Worm (Caenorhabditis elegans) whole organism, early embryonic: ENCODE data around the gene str-39.

Experiments
- B0310.2 ChIP-seq: sonication (generic microtip); optimal IDR thresholded peaks from 2 replicates; lab custom pipeline; 2016; ENCODE audit warnings: mild to moderate bottlenecking, missing genetic modification characterization, missing compliant biosample characterization
- F13C5.2 ChIP-seq: sonication (generic microtip); optimal IDR thresholded peaks from 2 replicates; lab custom pipeline; 2017; ENCODE audit warnings: mild to moderate bottlenecking, missing genetic modification characterization, inconsistent platforms, missing compliant biosample characterization
- aly-1 ChIP-seq: sonication (generic microtip); optimal IDR thresholded peaks from 2 replicates; lab custom pipeline; 2016; ENCODE audit warnings: missing genetic modification characterization, missing compliant biosample characterization
- ama-1 ChIP-seq: fragments of 150-350 bp; optimal IDR thresholded peaks from 2 replicates; lab custom pipeline; 2014
- ceh-13 ChIP-seq: fragments of 200-800 bp; sonication (Bioruptor generic); optimal IDR thresholded peaks from 2 replicates; lab custom pipeline; 2018; ENCODE audit warnings: mild to moderate bottlenecking, missing genetic modification characterization, missing compliant biosample characterization
- ceh-36 ChIP-seq: sonication (generic microtip); optimal IDR thresholded peaks from 2 replicates; lab custom pipeline; 2016; ENCODE audit warnings: missing genetic modification characterization, inconsistent platforms, missing compliant biosample characterization
- ets-7 ChIP-seq: sonication (generic microtip); optimal IDR thresholded peaks from 2 replicates; lab custom pipeline; 2016; ENCODE audit warnings: missing genotype, missing genetic modification characterization, missing compliant biosample characterization
- flt-1 ChIP-seq: fragments of 200-800 bp; sonication (Bioruptor generic); IDR thresholded peaks from 2 replicates; pipeline ENCODE4 v1.3.6; 2022; ENCODE audit warnings: missing genetic modification characterization, missing compliant biosample characterization
- hmbx-1 ChIP-seq: sonication (generic microtip); optimal IDR thresholded peaks from 2 replicates; lab custom pipeline; 2016; ENCODE audit warnings: mild to moderate bottlenecking, missing genetic modification characterization, missing compliant biosample characterization
- hmg-4 ChIP-seq: fragments of 200-800 bp; sonication (Bioruptor generic); optimal IDR thresholded peaks from 2 replicates; lab custom pipeline; 2018; ENCODE audit warnings: mild to moderate bottlenecking, missing genetic modification characterization, missing compliant biosample characterization
- hnd-1 ChIP-seq: sonication (generic microtip); optimal IDR thresholded peaks from 2 replicates; lab custom pipeline; 2016; ENCODE audit warnings: missing genetic modification characterization, missing compliant biosample characterization
- pes-1 ChIP-seq: fragments of 200-800 bp; sonication (Bioruptor generic); IDR thresholded peaks from 2 replicates; pipeline ENCODE4 v1.3.6; 2022; ENCODE audit warnings: missing genetic modification reagents, missing genetic modification characterization, missing compliant biosample characterization
- scrt-1 ChIP-seq: fragments of 200-800 bp; sonication (Bioruptor generic); IDR thresholded peaks from 2 replicates; pipeline ENCODE4 v1.3.6; 2022; ENCODE audit warnings: missing genetic modification characterization, missing compliant biosample characterization
- sea-1 ChIP-seq: fragments of 200-800 bp; sonication (Bioruptor generic); conservative IDR thresholded peaks from 2 replicates; pipeline ENCODE4 v1.3.6; 2022; ENCODE audit warnings: missing genetic modification characterization, missing compliant biosample characterization
- tbx-11 ChIP-seq: fragments of 200-800 bp; sonication (Bioruptor generic); IDR thresholded peaks from 2 replicates; pipeline ENCODE4 v1.3.6; 2022; ENCODE audit warnings: missing genetic modification characterization, missing compliant biosample characterization
- tbx-37 ChIP-seq: fragments of 200-800 bp; sonication (Bioruptor generic); conservative IDR thresholded peaks from 2 replicates; pipeline ENCODE4 v1.3.6; 2022; ENCODE audit warnings: missing genetic modification reagents, missing genetic modification characterization, missing compliant biosample characterization
- tra-4 ChIP-seq: sonication (generic microtip); optimal IDR thresholded peaks from 2 replicates; lab custom pipeline; 2017; ENCODE audit warnings: missing genetic modification characterization, missing compliant biosample characterization

The str-39 gene

DNA sequence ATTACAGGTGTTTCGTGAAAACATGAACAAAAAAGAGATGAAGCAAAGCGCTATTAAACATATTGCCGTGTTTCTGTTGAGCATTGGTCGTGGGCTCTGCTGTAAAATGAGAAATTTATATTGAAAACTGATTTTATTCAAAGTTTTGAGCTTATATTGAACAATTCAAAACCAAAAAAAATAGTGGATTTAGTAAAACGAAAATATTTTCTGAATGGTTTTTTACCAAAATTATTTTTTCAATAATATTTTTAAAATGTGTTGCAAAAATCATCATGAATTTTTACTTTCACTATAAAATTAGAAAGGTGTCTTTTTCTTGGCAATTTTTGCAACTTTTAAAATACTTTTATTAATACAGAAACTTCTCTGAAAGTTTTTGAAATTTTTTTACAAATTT, 23.5 kb upstream of the str-39 start, which contains the start of gene C31B8.7:
Gene C31B8.7, minus strand, starts transcription at position 101 of the 400 bp plus-strand sequence.
- no peak for TF ChIP-seq tbx-37 (GFP tag; lab: Robert Waterston, UW)
- TF ChIP-seq hmg-4 (GFP tag; lab: Kevin White, UChicago): no peak
- no peak for TF ChIP-seq ceh-13 (GFP tag; lab: Kevin White, UChicago)
- no peak for TF ChIP-seq ama-1
- TF ChIP-seq hnd-1 (tag; lab: Kevin White, UChicago): no peak
- no peak for TF ChIP-seq F13C5.2 (tag; lab: Kevin White, UChicago)
- TF ChIP-seq flt-1 (GFP tag; lab: Robert Waterston, UW): no peak
- no peak for TF ChIP-seq hmbx-1
- no peak for TF ChIP-seq ets-7 (tag; lab: Kevin White, UChicago)
- no peak for TF ChIP-seq scrt-1 (GFP tag; lab: Robert Waterston, UW)
- no peak for TF ChIP-seq sea-1
- no peak for TF ChIP-seq tbx-11
- TF ChIP-seq tra-4 (tag; lab: Kevin White, UChicago): no peak
- no peak for TF ChIP-seq B0310.2
- no peak for TF ChIP-seq aly-1 (tag; lab: Kevin White, UChicago)
- no peak for TF ChIP-seq ceh-36 (tag; lab: Kevin White, UChicago)
- no peak for TF ChIP-seq pes-1

DNA sequence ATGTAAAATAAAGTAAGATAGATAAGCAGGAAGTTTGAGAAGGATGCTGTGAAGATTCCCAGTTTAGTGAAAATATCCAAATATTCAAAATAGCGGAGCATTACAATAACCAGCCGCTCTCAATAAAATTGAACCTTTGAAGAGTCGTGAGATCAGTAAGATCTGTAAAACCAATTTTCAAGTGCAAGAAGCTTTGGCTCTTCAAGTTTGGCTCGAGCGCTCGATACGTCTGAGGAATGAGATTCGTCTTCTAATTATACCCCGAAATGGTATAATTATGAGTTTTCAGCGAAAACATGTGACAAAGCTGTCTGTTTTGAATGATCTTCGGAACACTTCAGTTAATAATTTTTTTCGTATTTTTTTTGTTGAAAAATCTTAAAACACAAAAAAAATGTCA, 20.2 kb upstream of the str-39 start, which contains the start of gene str-46:
Gene str-46, minus strand, starts transcription at position 101 of the 400 bp plus-strand sequence.
- TF ChIP-seq hmg-4 (GFP tag; lab: Kevin White, UChicago): no peak
- no peak for TF ChIP-seq ceh-13 (GFP tag; lab: Kevin White, UChicago)
- no peak for TF ChIP-seq ama-1
- TF ChIP-seq hmbx-1: no peak
- no peak for TF ChIP-seq scrt-1 (GFP tag; lab: Robert Waterston, UW)
- no peak for TF ChIP-seq tbx-11
- TF ChIP-seq flt-1 (GFP tag; lab: Robert Waterston, UW): no peak
- TF ChIP-seq ets-7 (tag; lab: Kevin White, UChicago): no peak

DNA sequence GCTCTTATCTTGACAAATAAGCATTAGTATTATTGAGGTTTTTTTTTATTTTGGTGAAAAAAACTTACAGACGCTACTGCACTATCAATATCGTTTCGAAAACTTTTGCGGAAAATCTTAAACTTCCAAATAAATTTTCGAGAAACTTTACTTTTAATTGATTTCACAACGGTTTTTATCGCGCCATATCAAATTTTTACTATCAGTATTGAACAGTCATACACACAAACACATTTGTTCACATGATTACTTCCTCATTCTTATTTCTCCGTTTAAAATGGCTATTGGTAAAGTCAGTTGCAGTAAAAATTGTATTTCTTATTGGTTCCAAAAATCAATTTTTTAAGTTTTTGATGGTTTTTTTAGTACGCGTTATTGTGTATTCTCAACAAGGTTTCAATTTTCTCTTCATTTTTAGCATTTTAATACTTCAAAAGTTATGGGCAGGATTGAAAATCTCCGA, 16.5 kb upstream of the str-39 start, which contains the start of gene pals-32:
Gene pals-32, plus strand, starts transcription at position 413 of the 463 bp plus-strand sequence.
- TF ChIP-seq hnd-1 (tag; lab: Kevin White, UChicago): no peak
- no peak for TF ChIP-seq F13C5.2 (tag; lab: Kevin White, UChicago)
- no peak for TF ChIP-seq sea-1
- TF ChIP-seq tra-4 (tag; lab: Kevin White, UChicago): no peak
- TF ChIP-seq aly-1 (tag; lab: Kevin White, UChicago): no peak
- TF ChIP-seq flt-1 (GFP tag; lab: Robert Waterston, UW): no peak
- TF ChIP-seq B0310.2: no peak
- TF ChIP-seq ets-7 (tag; lab: Kevin White, UChicago): no peak
- TF ChIP-seq ceh-13 (GFP tag; lab: Kevin White, UChicago): no peak
- TF ChIP-seq pes-1: no peak
- TF ChIP-seq hmbx-1: no peak
- TF ChIP-seq scrt-1 (GFP tag; lab: Robert Waterston, UW): no peak
- no peak for TF ChIP-seq tbx-11
- TF ChIP-seq tbx-37 (GFP tag; lab: Robert Waterston, UW): no peak

DNA sequence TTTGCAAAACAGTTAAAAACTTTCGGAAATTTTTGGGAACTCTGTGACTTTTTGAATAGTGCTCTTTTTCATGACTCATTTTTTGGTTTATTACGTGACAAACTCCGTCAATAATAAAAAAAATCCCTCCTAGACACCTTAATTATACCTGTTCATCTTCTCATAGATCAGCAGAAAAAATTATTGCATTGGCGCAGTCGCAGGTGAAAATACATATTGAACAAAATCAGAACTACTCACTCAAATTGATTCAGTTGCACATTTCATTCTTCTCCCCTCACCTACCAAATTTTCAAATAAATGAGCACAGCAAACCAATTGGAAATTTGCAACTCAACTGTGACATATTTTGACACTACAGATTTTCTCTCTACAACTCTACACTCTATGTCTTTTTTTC, 13.3 kb upstream of the str-39 start, which contains the start of gene srh-127:
Gene srh-127, plus strand, starts transcription at position 301 of the 400 bp plus-strand sequence.
- no peak for TF ChIP-seq flt-1 (GFP tag; lab: Robert Waterston, UW)
- TF ChIP-seq pes-1: no peak
- no peak for TF ChIP-seq ceh-36 (tag; lab: Kevin White, UChicago)
- TF ChIP-seq tbx-37 (GFP tag; lab: Robert Waterston, UW): no peak
- TF ChIP-seq tbx-11: no peak
- no peak for TF ChIP-seq tra-4 (tag; lab: Kevin White, UChicago)
- no peak for TF ChIP-seq aly-1 (tag; lab: Kevin White, UChicago)
- TF ChIP-seq ets-7 (tag; lab: Kevin White, UChicago): no peak
- no peak for TF ChIP-seq hmbx-1
- no peak for TF ChIP-seq hmg-4 (GFP tag; lab: Kevin White, UChicago)
- TF ChIP-seq ama-1: no peak
- TF ChIP-seq B0310.2: no peak

DNA sequence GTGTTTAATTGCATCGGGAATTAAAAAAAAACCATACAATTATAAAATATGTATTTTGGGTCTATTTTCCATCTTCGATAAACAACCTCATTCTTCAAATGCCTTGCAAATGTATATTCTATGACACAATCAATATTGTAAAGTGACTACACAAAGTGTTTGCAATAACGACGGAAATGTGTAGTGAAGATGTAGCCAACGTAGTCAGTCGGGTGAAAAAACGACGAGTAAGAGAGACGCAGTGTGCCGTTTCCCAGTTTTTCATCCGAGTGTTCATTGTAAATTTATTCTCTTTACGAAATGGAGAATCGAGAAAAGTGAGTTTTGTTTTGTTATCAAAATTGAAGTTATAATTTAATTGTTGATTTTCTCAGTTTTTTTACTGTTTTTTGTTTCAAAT, 12.2 kb upstream of the str-39 start, which contains the start of gene F37B4.15:
Gene F37B4.15, plus strand, starts transcription at position 301 of the 400 bp plus-strand sequence.
- TF ChIP-seq ama-1 (no peak), hnd-1 (tag; lab: Kevin White, UChicago) (no peak), aly-1 (tag; lab: Kevin White, UChicago) (no peak), B0310.2 (no peak), sea-1 (no peak), flt-1 (GFP tag; lab: Robert Waterston, UW) (no peak), tbx-37 (GFP tag; lab: Robert Waterston, UW) (no peak), scrt-1 (GFP tag; lab: Robert Waterston, UW) (no peak), ceh-36 (tag; lab: Kevin White, UChicago) (no peak), pes-1 (no peak), F13C5.2 (tag; lab: Kevin White, UChicago) (no peak), hmg-4 (GFP tag; lab: Kevin White, UChicago) (no peak), hmbx-1 (no peak), tbx-11 (no peak), tra-4 (tag; lab: Kevin White, UChicago) (no peak)

DNA sequence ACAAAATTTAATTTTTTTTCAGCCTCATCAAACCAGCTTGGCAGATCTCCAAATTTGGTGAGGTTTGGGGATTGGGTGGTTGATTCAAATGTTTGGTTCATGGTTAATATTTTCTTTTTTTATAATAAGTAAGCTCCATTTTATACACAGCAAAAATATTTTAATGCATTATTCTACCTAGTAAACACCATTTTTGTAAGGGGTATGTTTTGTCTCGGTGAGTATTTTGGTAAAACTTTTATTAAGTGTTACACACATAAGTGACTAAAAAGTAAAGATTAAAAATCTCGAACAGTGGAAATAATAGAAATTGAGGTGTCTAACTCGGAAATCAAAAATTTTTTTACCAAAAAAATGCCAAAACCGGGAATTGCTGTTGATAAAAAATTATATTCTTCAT, 9.0 kb upstream of the str-39 start, which contains the start of gene srw-4:
Gene srw-4, minus strand, starts transcription at position 101 of the 400 bp plus-strand sequence.
- TF ChIP-seq pes-1: no peak
- no peak for TF ChIP-seq tbx-11
- no peak for TF ChIP-seq F13C5.2 (tag; lab: Kevin White, UChicago)
- TF ChIP-seq hmg-4 (GFP tag; lab: Kevin White, UChicago): no peak
- no peak for TF ChIP-seq ets-7 (tag; lab: Kevin White, UChicago)
- TF ChIP-seq ceh-36 (tag; lab: Kevin White, UChicago): no peak
- no peak for TF ChIP-seq hnd-1 (tag; lab: Kevin White, UChicago)
- no peak for TF ChIP-seq scrt-1 (GFP tag; lab: Robert Waterston, UW)
- TF ChIP-seq ama-1: no peak
- no peak for TF ChIP-seq hmbx-1

DNA sequence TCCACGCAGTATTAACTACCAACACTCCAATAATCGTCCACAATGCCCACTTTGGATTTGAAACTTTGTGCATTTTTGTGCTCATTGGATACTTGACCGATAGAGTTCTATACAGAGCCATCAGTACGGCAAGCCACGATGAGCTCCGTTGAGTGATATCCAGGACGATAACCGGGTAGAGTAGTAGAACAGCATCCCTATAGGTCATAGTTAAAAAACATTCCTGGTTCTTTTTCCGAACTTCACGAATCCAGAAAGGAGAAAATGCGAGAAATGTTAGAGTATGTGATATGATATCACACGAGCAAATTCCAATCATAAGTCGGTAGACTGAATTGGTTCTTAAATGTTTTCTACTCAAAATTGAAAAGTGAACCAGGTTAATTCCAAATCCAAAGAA, 8.6 kb upstream of the str-39 start:
- TF ChIP-seq tbx-37 (GFP tag; lab: Robert Waterston, UW): no peak
- no peak for TF ChIP-seq scrt-1 (GFP tag; lab: Robert Waterston, UW)
- no peak for TF ChIP-seq tbx-11
- TF ChIP-seq flt-1 (GFP tag; lab: Robert Waterston, UW): no peak
- TF ChIP-seq ets-7 (tag; lab: Kevin White, UChicago): no peak
- TF ChIP-seq hmbx-1: no peak
- TF ChIP-seq F13C5.2 (tag; lab: Kevin White, UChicago): no peak
- TF ChIP-seq pes-1: no peak
- TF ChIP-seq B0310.2: no peak
- TF ChIP-seq hmg-4 (GFP tag; lab: Kevin White, UChicago): no peak
- no peak for TF ChIP-seq ama-1
